Worm (Caenorhabditis elegans): ENCODE results near the gene C06C6.8.

The C06C6.8 gene

ce11 chrV:15996655-15997186, at the start of gene C06C6.8, which contains the start of gene C06C6.9:
C06C6.8 (plus strand) TSS chrV:15997136.
C06C6.9 (minus strand) TSS chrV:15996755.
- no peak for TF ChIP-seq scrt-1 (GFP tag; IDR thresholded peaks at IDR 0.05)
- TF ChIP-seq hmbx-1 (tag; optimal IDR thresholded peaks at IDR 0.05) = no peak
- no peak for TF ChIP-seq ceh-13 (GFP tag; optimal IDR thresholded peaks at IDR 0.05)
- TF ChIP-seq flt-1 (GFP tag; IDR thresholded peaks at IDR 0.05) = no peak
- TF ChIP-seq ama-1 (optimal IDR thresholded peaks at IDR 0.05) = no peak
- no peak for TF ChIP-seq hnd-1 (tag; optimal IDR thresholded peaks at IDR 0.05)
- no peak for TF ChIP-seq F13C5.2 (tag; optimal IDR thresholded peaks at IDR 0.05)
- no peak for TF ChIP-seq hmg-4 (GFP tag; optimal IDR thresholded peaks at IDR 0.05)

DNA sequence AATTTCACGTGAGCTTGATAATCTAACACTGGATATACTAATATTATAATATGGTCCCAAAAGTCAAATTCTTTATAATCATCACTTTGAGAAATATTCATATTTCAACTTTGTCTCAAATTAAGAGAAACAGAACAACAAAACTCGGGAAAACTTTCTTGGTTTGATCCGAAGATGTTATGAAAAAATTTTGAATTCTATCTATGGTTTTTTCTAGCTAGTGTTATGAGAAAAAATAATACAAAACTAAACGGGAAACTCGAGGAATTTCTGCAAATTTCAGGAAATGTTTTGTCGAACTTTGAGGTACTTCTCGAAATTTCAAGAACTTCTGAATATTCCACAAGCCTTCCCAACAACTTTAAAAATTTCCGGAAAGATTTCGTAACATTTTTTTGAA, 46.0 kb upstream of the C06C6.8 start, which contains the start of gene srw-59:
TSS of gene srw-59 (minus strand) at position 101 of the 400 bp plus-strand sequence.
- TF ChIP-seq sea-1 (GFP tag; conservative IDR thresholded peaks at IDR 0.05) = no peak
- TF ChIP-seq hmg-4 (GFP tag; optimal IDR thresholded peaks at IDR 0.05) = no peak
- no peak for TF ChIP-seq hmbx-1 (tag; optimal IDR thresholded peaks at IDR 0.05)
- no peak for TF ChIP-seq B0310.2 (tag; optimal IDR thresholded peaks at IDR 0.05)
- no peak for TF ChIP-seq flt-1 (GFP tag; IDR thresholded peaks at IDR 0.05)
- TF ChIP-seq F13C5.2 (tag; optimal IDR thresholded peaks at IDR 0.05) = no peak
- TF ChIP-seq tbx-37 (GFP tag; conservative IDR thresholded peaks at IDR 0.05) = no peak
- no peak for TF ChIP-seq ets-7 (tag; optimal IDR thresholded peaks at IDR 0.05)
- no peak for TF ChIP-seq tbx-11 (GFP tag; IDR thresholded peaks at IDR 0.05)
- TF ChIP-seq ama-1 (optimal IDR thresholded peaks at IDR 0.05) = no peak
- no peak for TF ChIP-seq ceh-36 (tag; optimal IDR thresholded peaks at IDR 0.05)
- TF ChIP-seq pes-1 (GFP tag; IDR thresholded peaks at IDR 0.05) = no peak

ce11 chrV:15952762-15953161, 44.2 kb upstream of the C06C6.8 start, which contains the start of gene srw-56:
srw-56 (minus strand) TSS chrV:15952862.
- TF ChIP-seq pes-1 (GFP tag; IDR thresholded peaks at IDR 0.05) (no peak), tbx-11 (GFP tag; IDR thresholded peaks at IDR 0.05) (no peak)

DNA sequence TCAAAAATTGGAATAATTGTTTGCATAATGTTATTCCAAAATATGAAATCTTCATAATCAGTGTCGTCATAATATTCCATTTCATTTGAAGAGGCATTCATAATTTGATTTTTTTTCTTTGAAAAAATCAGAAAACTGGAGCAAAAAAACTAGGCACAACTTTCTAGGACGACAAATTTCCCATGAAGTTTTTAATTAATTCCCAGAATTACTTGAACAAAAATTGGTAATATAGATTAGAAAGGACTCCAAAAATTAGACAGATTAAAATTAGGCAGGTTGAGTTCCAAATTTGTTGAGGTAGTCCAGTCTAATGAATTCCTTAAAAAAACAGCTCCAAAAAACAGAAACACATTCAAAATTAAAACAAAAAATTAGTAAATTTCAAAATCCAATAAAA, 42.0 kb upstream of the C06C6.8 start, which contains the start of gene srw-57:
TSS of gene srw-57 (minus strand) at position 101 of the 400 bp plus-strand sequence.
- no peak for TF ChIP-seq B0310.2 (tag; optimal IDR thresholded peaks at IDR 0.05)
- TF ChIP-seq tbx-37 (GFP tag; conservative IDR thresholded peaks at IDR 0.05) = no peak
- TF ChIP-seq hmbx-1 (tag; optimal IDR thresholded peaks at IDR 0.05) = no peak
- TF ChIP-seq tra-4 (tag; optimal IDR thresholded peaks at IDR 0.05) = no peak
- no peak for TF ChIP-seq ceh-13 (GFP tag; optimal IDR thresholded peaks at IDR 0.05)
- no peak for TF ChIP-seq scrt-1 (GFP tag; IDR thresholded peaks at IDR 0.05)
- no peak for TF ChIP-seq ama-1 (optimal IDR thresholded peaks at IDR 0.05)
- TF ChIP-seq ceh-36 (tag; optimal IDR thresholded peaks at IDR 0.05) = no peak
- TF ChIP-seq pes-1 (GFP tag; IDR thresholded peaks at IDR 0.05) = no peak
- TF ChIP-seq tbx-11 (GFP tag; IDR thresholded peaks at IDR 0.05) = no peak

ce11 chrV:15955497-15955896, 41.4 kb upstream of the C06C6.8 start, which contains the start of gene srh-186:
srh-186 (plus strand) TSS chrV:15955797.
- no peak for TF ChIP-seq sea-1 (GFP tag; conservative IDR thresholded peaks at IDR 0.05)
- no peak for TF ChIP-seq ceh-36 (tag; optimal IDR thresholded peaks at IDR 0.05)
- no peak for TF ChIP-seq aly-1 (tag; optimal IDR thresholded peaks at IDR 0.05)
- TF ChIP-seq pes-1 (GFP tag; IDR thresholded peaks at IDR 0.05) = no peak
- TF ChIP-seq tbx-11 (GFP tag; IDR thresholded peaks at IDR 0.05) = no peak
- TF ChIP-seq tra-4 (tag; optimal IDR thresholded peaks at IDR 0.05) = no peak
- no peak for TF ChIP-seq ceh-13 (GFP tag; optimal IDR thresholded peaks at IDR 0.05)
- no peak for TF ChIP-seq flt-1 (GFP tag; IDR thresholded peaks at IDR 0.05)
- no peak for TF ChIP-seq hmg-4 (GFP tag; optimal IDR thresholded peaks at IDR 0.05)
- TF ChIP-seq scrt-1 (GFP tag; IDR thresholded peaks at IDR 0.05) = no peak
- TF ChIP-seq tbx-37 (GFP tag; conservative IDR thresholded peaks at IDR 0.05) = no peak

DNA sequence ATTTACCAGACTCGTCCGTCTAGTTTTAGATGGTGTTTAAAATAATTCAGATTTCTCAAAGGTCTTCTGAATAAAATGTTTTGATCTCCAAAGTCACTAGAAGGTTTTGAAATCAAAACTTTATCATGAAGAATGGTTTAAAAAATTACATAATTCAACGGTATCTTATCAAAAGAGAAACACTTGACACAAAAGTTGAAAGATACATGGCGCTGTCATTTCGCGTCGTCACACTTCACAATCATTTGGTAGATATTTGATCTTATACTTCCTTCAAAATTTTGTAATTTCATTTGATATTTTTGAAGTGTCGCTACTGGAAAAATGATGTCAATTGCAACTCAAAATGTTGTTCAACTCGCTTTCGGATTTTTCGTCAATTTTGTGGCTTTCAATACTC, 39.8 kb upstream of the C06C6.8 start, which contains the start of gene F36G9.3:
TSS of gene F36G9.3 (plus strand) at position 301 of the 400 bp plus-strand sequence.
- TF ChIP-seq scrt-1 (GFP tag; IDR thresholded peaks at IDR 0.05) (no peak), tbx-11 (GFP tag; IDR thresholded peaks at IDR 0.05) (no peak), tbx-37 (GFP tag; conservative IDR thresholded peaks at IDR 0.05) (no peak), tra-4 (tag; optimal IDR thresholded peaks at IDR 0.05) (no peak), hmbx-1 (tag; optimal IDR thresholded peaks at IDR 0.05) (no peak), pes-1 (GFP tag; IDR thresholded peaks at IDR 0.05) (no peak)

- no peak for TF ChIP-seq tra-4 (tag; optimal IDR thresholded peaks at IDR 0.05)
- no peak for TF ChIP-seq tbx-11 (GFP tag; IDR thresholded peaks at IDR 0.05)
- TF ChIP-seq pes-1 (GFP tag; IDR thresholded peaks at IDR 0.05) = no peak
- TF ChIP-seq tbx-37 (GFP tag; conservative IDR thresholded peaks at IDR 0.05) = no peak
- no peak for TF ChIP-seq hnd-1 (tag; optimal IDR thresholded peaks at IDR 0.05)
- no peak for TF ChIP-seq sea-1 (GFP tag; conservative IDR thresholded peaks at IDR 0.05)
- TF ChIP-seq F13C5.2 (tag; optimal IDR thresholded peaks at IDR 0.05) = no peak
- TF ChIP-seq B0310.2 (tag; optimal IDR thresholded peaks at IDR 0.05) = no peak
- TF ChIP-seq ceh-36 (tag; optimal IDR thresholded peaks at IDR 0.05) = no peak
- no peak for TF ChIP-seq ceh-13 (GFP tag; optimal IDR thresholded peaks at IDR 0.05)
- no peak for TF ChIP-seq flt-1 (GFP tag; IDR thresholded peaks at IDR 0.05)
- no peak for TF ChIP-seq aly-1 (tag; optimal IDR thresholded peaks at IDR 0.05)
Measured at ce11 chrV:15959456-15959855, 37.5 kb upstream of the C06C6.8 start.

- TF ChIP-seq aly-1 (tag; optimal IDR thresholded peaks at IDR 0.05) (no peak), hmbx-1 (tag; optimal IDR thresholded peaks at IDR 0.05) (no peak), B0310.2 (tag; optimal IDR thresholded peaks at IDR 0.05) (no peak), flt-1 (GFP tag; IDR thresholded peaks at IDR 0.05) (no peak), ama-1 (optimal IDR thresholded peaks at IDR 0.05) (no peak), ets-7 (tag; optimal IDR thresholded peaks at IDR 0.05) (no peak), tra-4 (tag; optimal IDR thresholded peaks at IDR 0.05) (no peak), hmg-4 (GFP tag; optimal IDR thresholded peaks at IDR 0.05) (no peak), hnd-1 (tag; optimal IDR thresholded peaks at IDR 0.05) (no peak), pes-1 (GFP tag; IDR thresholded peaks at IDR 0.05) (no peak), ceh-36 (tag; optimal IDR thresholded peaks at IDR 0.05) (no peak), sea-1 (GFP tag; conservative IDR thresholded peaks at IDR 0.05) (no peak), tbx-11 (GFP tag; IDR thresholded peaks at IDR 0.05) (no peak), F13C5.2 (tag; optimal IDR thresholded peaks at IDR 0.05) (no peak), ceh-13 (GFP tag; optimal IDR thresholded peaks at IDR 0.05) (no peak), scrt-1 (GFP tag; IDR thresholded peaks at IDR 0.05) (no peak)
Measured at ce11 chrV:15965114-15965513, 31.8 kb upstream of the C06C6.8 start, which contains the start of gene sri-2. sri-2 (minus strand) TSS chrV:15965214.
